Fruit fly (Drosophila melanogaster): ENCODE measurements around the gene CG42857.

Gene CG42857

DNA sequence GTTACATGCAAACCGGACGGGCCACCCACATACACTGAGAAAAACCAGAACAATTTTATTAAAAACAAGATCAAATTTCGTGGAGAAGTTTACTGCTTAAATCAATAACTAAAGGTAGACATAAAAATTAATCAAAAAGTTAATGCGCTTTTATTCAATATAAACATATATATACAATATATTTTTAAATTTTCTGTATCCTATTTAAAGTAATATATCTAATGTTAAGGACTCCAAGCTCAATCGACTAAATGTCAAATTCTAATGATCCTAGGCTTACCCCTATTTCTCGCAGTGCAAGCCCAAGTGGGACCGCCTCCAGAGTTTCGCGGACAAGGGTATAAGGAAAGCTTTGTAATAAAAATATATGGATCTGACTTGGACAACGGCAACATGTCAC, 36.8 kb upstream of the CG42857 start (continued):
- no peak for TF ChIP-seq cas (GFP tag; IDR thresholded peaks at IDR 0.05)
- TF ChIP-seq ftz-f1 (GFP tag; optimal IDR thresholded peaks at IDR 0.05): no peak
- TF ChIP-seq CG2889 (GFP tag; IDR thresholded peaks at IDR 0.05): no peak
- TF ChIP-seq Fer3 (tag; optimal IDR thresholded peaks at IDR 0.05): peak; percentile 20
- TF ChIP-seq CG10209 (GFP tag; optimal IDR thresholded peaks at IDR 0.05): peak; percentile 15
- peak; percentile 25 for TF ChIP-seq nmo (GFP tag; optimal IDR thresholded peaks at IDR 0.05)
- TF ChIP-seq corto (GFP tag; optimal IDR thresholded peaks at IDR 0.05): no peak
- no peak for TF ChIP-seq CG10321 (GFP tag; IDR thresholded peaks at IDR 0.05)
- TF ChIP-seq Fer1 (GFP tag; optimal IDR thresholded peaks at IDR 0.05): peak; percentile 61
- no peak for TF ChIP-seq Xrp1 (GFP tag; IDR thresholded peaks at IDR 0.05)
- no peak for TF ChIP-seq fu2 (GFP tag; optimal IDR thresholded peaks at IDR 0.05)
- peak; percentile 25 for TF ChIP-seq CoRest (tag; optimal IDR thresholded peaks at IDR 0.05)
- TF ChIP-seq phol (tag; optimal IDR thresholded peaks at IDR 0.05): peak; percentile 22
- no peak for TF ChIP-seq CG12942 (GFP tag; optimal IDR thresholded peaks at IDR 0.05)
- no peak for TF ChIP-seq Bteb2 (GFP tag; optimal IDR thresholded peaks at IDR 0.05)
- peak; percentile 39 for TF ChIP-seq unpg (GFP tag; optimal IDR thresholded peaks at IDR 0.05)
- no peak for TF ChIP-seq MBD-R2 (GFP tag; IDR thresholded peaks at IDR 0.05)
- no peak for TF ChIP-seq CG1832 (GFP tag; optimal IDR thresholded peaks at IDR 0.05)
- no peak for TF ChIP-seq fd3F (GFP tag; optimal IDR thresholded peaks at IDR 0.05)
- TF ChIP-seq dan (GFP tag; IDR thresholded peaks at IDR 0.05): no peak
- TF ChIP-seq sug (tag; optimal IDR thresholded peaks at IDR 0.05): no peak
- TF ChIP-seq twi (tag; optimal IDR thresholded peaks at IDR 0.05): no peak
- TF ChIP-seq CkIIα-i1 (GFP tag; IDR thresholded peaks at IDR 0.05): no peak
- TF ChIP-seq CG14710 (tag; optimal IDR thresholded peaks at IDR 0.05): no peak

DNA sequence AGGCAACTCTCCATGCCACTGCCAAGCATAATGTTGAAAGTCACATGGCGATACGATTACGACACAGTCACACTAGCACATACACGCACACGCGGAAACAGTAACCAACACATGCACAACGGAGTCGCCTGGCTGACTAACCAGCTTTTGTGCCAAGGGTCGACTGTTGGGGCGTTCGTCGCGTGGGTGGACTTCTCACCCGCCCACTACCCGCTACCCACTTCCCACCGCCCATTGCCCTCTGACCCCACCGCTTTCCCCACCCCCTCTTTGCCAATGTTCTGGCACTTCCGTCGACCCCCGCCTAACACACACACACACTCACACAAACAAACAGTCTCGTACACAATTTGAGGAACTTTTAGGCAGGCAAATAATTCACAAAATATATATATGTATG, 30.7 kb upstream of the CG42857 start:
- TF ChIP-seq mirr (GFP tag; optimal IDR thresholded peaks at IDR 0.05) (no peak), CrebB (tag; optimal IDR thresholded peaks at IDR 0.05) (no peak), CG42726 (GFP tag; IDR thresholded peaks at IDR 0.05; ENCODE audit: partially characterized antibody) (no peak), sd (tag; optimal IDR thresholded peaks at IDR 0.05) (no peak), pho (GFP tag; optimal IDR thresholded peaks at IDR 0.05) (no peak), CG8290 (GFP tag; optimal IDR thresholded peaks at IDR 0.05) (no peak), CG8290 (tag; optimal IDR thresholded peaks at IDR 0.05) (peak in 1 of 2 experiments; percentile 10), sima (GFP tag; optimal IDR thresholded peaks at IDR 0.05) (no peak), croc (GFP tag; conservative IDR thresholded peaks at IDR 0.05) (no peak), hth (optimal IDR thresholded peaks at IDR 0.05) (no peak), Dp (GFP tag; optimal IDR thresholded peaks at IDR 0.05) (no peak), CoRest (tag; optimal IDR thresholded peaks at IDR 0.05) (no peak), ewg (GFP tag; optimal IDR thresholded peaks at IDR 0.05) (no peak), CG10267 (tag; optimal IDR thresholded peaks at IDR 0.05) (no peak), Hmr (GFP tag; optimal IDR thresholded peaks at IDR 0.05) (no peak), CG10147 (GFP tag; optimal IDR thresholded peaks at IDR 0.05) (peak; percentile 10), CG12744 (GFP tag; optimal IDR thresholded peaks at IDR 0.05) (no peak), CG4854 (GFP tag; optimal IDR thresholded peaks at IDR 0.05) (no peak), Sox100B (GFP tag; optimal IDR thresholded peaks at IDR 0.05) (no peak), CG3281 (GFP tag; optimal IDR thresholded peaks at IDR 0.05) (peak; percentile 0), crol (GFP tag; IDR thresholded peaks at IDR 0.05) (peak; percentile 70), peb (GFP tag; IDR thresholded peaks at IDR 0.05) (no peak), Usf (GFP tag; optimal IDR thresholded peaks at IDR 0.05) (no peak), Sin3A (optimal IDR thresholded peaks at IDR 0.05) (no peak), CG7928 (GFP tag; optimal IDR thresholded peaks at IDR 0.05) (no peak), Hr51 (GFP tag; optimal IDR thresholded peaks at IDR 0.05) (peak in 1 of 2 experiments; percentile 20), CG1832 (GFP tag; optimal IDR thresholded peaks at IDR 0.05) (no peak), tup (GFP tag; optimal IDR thresholded peaks at IDR 0.05) (no peak), Ada2b (GFP tag; IDR thresholded peaks at IDR 0.05) (no peak), gsb (GFP tag; IDR thresholded peaks at IDR 0.05) (no peak), CG32772 (GFP tag; IDR thresholded peaks at IDR 0.05) (no peak)

All from whole organism, embryonic.